Worm (Caenorhabditis elegans): ENCODE measurements around the gene oef-1.

Gene oef-1

ce11 chrIV:7573944-7574343 is 25.7 kb downstream of the oef-1 start (continued):
- no peak for TF ChIP-seq F39B2.1 (GFP tag; IDR thresholded peaks at IDR 0.05)
- TF ChIP-seq unc-62 (GFP tag; optimal IDR thresholded peaks at IDR 0.05): no peak
- peak; percentile 85 for TF ChIP-seq hmg-20 (GFP tag; IDR thresholded peaks at IDR 0.05)
- peak; percentile 86 for TF ChIP-seq repo-1 (tag; optimal IDR thresholded peaks at IDR 0.05)
- TF ChIP-seq zim-3 (tag; optimal IDR thresholded peaks at IDR 0.05): peak; percentile 97
- 0 out of 2 replicates have a peak, but pooled peaks have one; percentile 66 for TF ChIP-seq aptf-2 (GFP tag; conservative IDR thresholded peaks at IDR 0.05)
- peak; percentile 86 for TF ChIP-seq unc-130 (GFP tag; optimal IDR thresholded peaks at IDR 0.05)
- peak; percentile 73 for TF ChIP-seq attf-3 (GFP tag; conservative IDR thresholded peaks at IDR 0.05)
- peak; percentile 89 for TF ChIP-seq ceh-27 (GFP tag; optimal IDR thresholded peaks at IDR 0.05)
- TF ChIP-seq D2030.7 (GFP tag; IDR thresholded peaks at IDR 0.05): peak; percentile 87
- peak; percentile 88 for TF ChIP-seq fkh-3 (tag; optimal IDR thresholded peaks at IDR 0.05)
- peak; percentile 56 for TF ChIP-seq efl-1 (GFP tag; optimal IDR thresholded peaks at IDR 0.05)
- TF ChIP-seq mxl-1 (tag; optimal IDR thresholded peaks at IDR 0.05): peak; percentile 96
- TF ChIP-seq ekl-4 (GFP tag; IDR thresholded peaks at IDR 0.05): peak; percentile 88
- TF ChIP-seq F55B11.4 (tag; optimal IDR thresholded peaks at IDR 0.05; ENCODE audit: borderline replicate concordance, insufficient read depth): no peak
- peak; percentile 92 for TF ChIP-seq snpc-3.4 (tag; optimal IDR thresholded peaks at IDR 0.05)

DNA sequence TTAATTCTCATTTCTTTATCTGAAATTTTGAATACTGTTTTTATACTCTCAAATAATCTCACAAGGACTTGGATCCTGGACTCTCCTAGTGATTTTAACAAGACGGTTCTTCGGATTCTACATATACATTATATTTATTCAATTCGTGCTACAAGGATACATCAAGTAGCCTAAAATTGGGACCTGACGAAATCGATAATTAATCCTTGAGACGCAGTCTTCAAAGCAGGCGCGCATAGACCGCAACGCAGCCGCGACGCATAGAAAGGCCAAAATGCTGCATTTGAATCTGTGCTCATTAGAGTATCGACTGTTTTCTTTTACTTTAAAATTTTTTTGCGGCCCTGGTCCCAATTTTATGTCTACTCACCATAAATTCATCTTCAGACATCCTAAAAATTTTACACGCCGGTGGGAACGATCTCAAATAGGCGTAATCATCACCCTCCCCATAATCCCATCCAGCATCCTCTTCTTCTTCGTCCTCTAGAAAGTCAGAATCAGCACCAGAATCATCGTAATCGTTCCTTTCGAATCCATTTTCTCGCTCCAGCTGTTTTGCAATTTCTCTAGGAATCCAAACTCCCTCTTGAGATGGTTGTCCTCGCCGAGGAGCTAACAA is 27.0 kb downstream of the oef-1 start, which contains the start of gene cec-4:
cec-4 (plus strand) TSS at position 572 of the 622 bp plus-strand sequence.
- TF ChIP-seq nhr-120 (GFP tag; IDR thresholded peaks at IDR 0.05) (no peak), tlf-1 (GFP tag; optimal IDR thresholded peaks at IDR 0.05) (no peak), bed-1 (GFP tag; IDR thresholded peaks at IDR 0.05) (no peak), xnd-1 (tag; optimal IDR thresholded peaks at IDR 0.05) (no peak), lin-26 (GFP tag; IDR thresholded peaks at IDR 0.05) (no peak), lag-1 (GFP tag; IDR thresholded peaks at IDR 0.05) (no peak), cebp-1 (GFP tag; IDR thresholded peaks at IDR 0.05) (no peak), cebp-1 (tag; optimal IDR thresholded peaks at IDR 0.05) (no peak), pbrm-1 (GFP tag; IDR thresholded peaks at IDR 0.05) (no peak), ama-1 (optimal IDR thresholded peaks at IDR 0.05) (no peak), ama-1 (GFP tag; optimal IDR thresholded peaks at IDR 0.05) (no peak), ccch-3 (GFP tag; optimal IDR thresholded peaks at IDR 0.05) (no peak), athp-1 (tag; optimal IDR thresholded peaks at IDR 0.05) (no peak), mcd-1 (GFP tag; IDR thresholded peaks at IDR 0.05) (no peak), hlh-26 (GFP tag; conservative IDR thresholded peaks at IDR 0.05) (no peak), lsl-1 (GFP tag; optimal IDR thresholded peaks at IDR 0.05) (no peak), K11D2.4 (GFP tag; IDR thresholded peaks at IDR 0.05) (no peak)

ce11 chrIV:7578281-7578680 is 30.1 kb downstream of the oef-1 start, which contains the start of gene F32E10.5:
Gene F32E10.5, minus strand, starts transcription at chrIV:7578381.
- TF ChIP-seq Y95B8A.8 (GFP tag; IDR thresholded peaks at IDR 0.05) (0 out of 2 replicates have a peak, but pooled peaks have one; percentile 21), snpc-1.3 (tag; optimal IDR thresholded peaks at IDR 0.05; ENCODE audit: insufficient read depth) (no peak), aptf-2 (GFP tag; conservative IDR thresholded peaks at IDR 0.05) (no peak), fkh-3 (tag; optimal IDR thresholded peaks at IDR 0.05) (no peak), hsf-1 (GFP tag; IDR thresholded peaks at IDR 0.05) (0 out of 2 replicates have a peak, but pooled peaks have one; percentile 17)

Data from whole organism, young adult.